Fruit fly (Drosophila melanogaster) Kc167 (cell line): ENCODE measurements around the gene Theg.

ENCODE experiments used
- Myc ChIP-seq: fragments of >200 bp; optimal IDR thresholded peaks from 2 replicates; lab custom pipeline; 2017; ENCODE audit warnings: missing external identifiers
- Sin3A ChIP-seq: fragments of >200 bp; optimal IDR thresholded peaks from 2 replicates; lab custom pipeline; 2018; ENCODE audit warnings: missing external identifiers
- h ChIP-seq: fragments of >200 bp; optimal IDR thresholded peaks from 3 replicates; lab custom pipeline; 2018; ENCODE audit warnings: missing external identifiers
- insv ChIP-seq: fragments of >200 bp; optimal IDR thresholded peaks from 3 replicates; lab custom pipeline; 2018; ENCODE audit warnings: missing external identifiers
- psq ChIP-seq: fragments of >200 bp; optimal IDR thresholded peaks from 2 replicates; lab custom pipeline; 2017; ENCODE audit warnings: missing external identifiers
- ttk ChIP-seq: sonication (Bioruptor generic); optimal IDR thresholded peaks from 2 replicates; lab custom pipeline; 2017; ENCODE audit warnings: missing external identifiers

The Theg gene

dm6 chr3R:22027743-22028099 lies 13.2 kb downstream of the Theg start:
- TF ChIP-seq h (lab: Kevin White, UChicago) (no peak), insv (lab: Kevin White, UChicago) (no peak), Myc (lab: Kevin White, UChicago) (no peak), Sin3A (lab: Kevin White, UChicago) (no peak), ttk (no peak), psq (lab: Kevin White, UChicago) (no peak)

dm6 chr3R:22031738-22032137 lies 17.2 kb downstream of the Theg start, which contains the start of gene CG13409:
TSS of gene CG13409 (minus strand) at chr3R:22031900.
- TF ChIP-seq insv (lab: Kevin White, UChicago) = no peak
- no peak for TF ChIP-seq Myc (lab: Kevin White, UChicago)
- no peak for TF ChIP-seq ttk
- TF ChIP-seq Sin3A (lab: Kevin White, UChicago) = no peak
- no peak for TF ChIP-seq h (lab: Kevin White, UChicago)
- no peak for TF ChIP-seq psq (lab: Kevin White, UChicago)

- no peak for TF ChIP-seq Sin3A (lab: Kevin White, UChicago)
- no peak for TF ChIP-seq h (lab: Kevin White, UChicago)
- TF ChIP-seq ttk = no peak
- TF ChIP-seq insv (lab: Kevin White, UChicago) = no peak
- TF ChIP-seq Myc (lab: Kevin White, UChicago) = no peak
- no peak for TF ChIP-seq psq (lab: Kevin White, UChicago)
These were observed 19.8 kb downstream of the Theg start, which contains the start of the genes CG45099, CG6015, pit and Fadd for dm6 chr3R:22034160-22034742. TSS of gene CG45099 (minus strand) at chr3R:22034286. TSS of gene CG6015 (minus strand) at chr3R:22034286. TSS of gene pit (plus strand) at chr3R:22034298. TSS of gene Fadd (plus strand) at chr3R:22034455.

- TF ChIP-seq Sin3A (lab: Kevin White, UChicago) = no peak
- TF ChIP-seq Myc (lab: Kevin White, UChicago) = no peak
- no peak for TF ChIP-seq h (lab: Kevin White, UChicago)
- TF ChIP-seq psq (lab: Kevin White, UChicago) = no peak
- no peak for TF ChIP-seq insv (lab: Kevin White, UChicago)
- no peak for TF ChIP-seq ttk
These were observed 21.1 kb downstream of the Theg start for dm6 chr3R:22035552-22035951.

dm6 chr3R:22039480-22039879 lies 25.0 kb downstream of the Theg start:
- no peak for TF ChIP-seq psq (lab: Kevin White, UChicago)
- TF ChIP-seq ttk = no peak
- TF ChIP-seq Myc (lab: Kevin White, UChicago) = no peak
- no peak for TF ChIP-seq Sin3A (lab: Kevin White, UChicago)
- TF ChIP-seq h (lab: Kevin White, UChicago) = no peak
- no peak for TF ChIP-seq insv (lab: Kevin White, UChicago)

- TF ChIP-seq psq (lab: Kevin White, UChicago) (no peak), insv (lab: Kevin White, UChicago) (no peak), h (lab: Kevin White, UChicago) (no peak), ttk (no peak), Sin3A (lab: Kevin White, UChicago) (no peak), Myc (lab: Kevin White, UChicago) (no peak)
These were observed 25.9 kb downstream of the Theg start for dm6 chr3R:22040400-22040799.

dm6 chr3R:22041625-22042282 lies 27.3 kb downstream of the Theg start, which contains the start of gene how:
TSS of gene how (plus strand) at chr3R:22042191.
- TF ChIP-seq Sin3A (lab: Kevin White, UChicago) (no peak), ttk (no peak), insv (lab: Kevin White, UChicago) (no peak), psq (lab: Kevin White, UChicago) (no peak), Myc (lab: Kevin White, UChicago) (no peak), h (lab: Kevin White, UChicago) (no peak)

dm6 chr3R:22042283-22042875 lies 27.9 kb downstream of the Theg start:
- TF ChIP-seq psq (lab: Kevin White, UChicago) (no peak), h (lab: Kevin White, UChicago) (no peak), ttk (no peak), Myc (lab: Kevin White, UChicago) (no peak), insv (lab: Kevin White, UChicago) (no peak), Sin3A (lab: Kevin White, UChicago) (no peak)

- TF ChIP-seq ttk = peak; percentile 2
- no peak for TF ChIP-seq insv (lab: Kevin White, UChicago)
- no peak for TF ChIP-seq psq (lab: Kevin White, UChicago)
- TF ChIP-seq h (lab: Kevin White, UChicago) = no peak
- no peak for TF ChIP-seq Myc (lab: Kevin White, UChicago)
- no peak for TF ChIP-seq Sin3A (lab: Kevin White, UChicago)
These were observed 28.5 kb downstream of the Theg start for dm6 chr3R:22042982-22043381.

- TF ChIP-seq insv (lab: Kevin White, UChicago) (no peak), psq (lab: Kevin White, UChicago) (no peak), h (lab: Kevin White, UChicago) (no peak), ttk (no peak), Sin3A (lab: Kevin White, UChicago) (no peak), Myc (lab: Kevin White, UChicago) (no peak)
These were observed 29.4 kb downstream of the Theg start for dm6 chr3R:22043748-22044402.

- TF ChIP-seq Myc (lab: Kevin White, UChicago) = no peak
- TF ChIP-seq insv (lab: Kevin White, UChicago) = no peak
- TF ChIP-seq psq (lab: Kevin White, UChicago) = no peak
- no peak for TF ChIP-seq Sin3A (lab: Kevin White, UChicago)
- no peak for TF ChIP-seq h (lab: Kevin White, UChicago)
- no peak for TF ChIP-seq ttk
These were observed 30.0 kb downstream of the Theg start for dm6 chr3R:22044443-22044970.
